Fruit fly (Drosophila melanogaster) whole organism, embryonic: ENCODE measurements around the gene CG32373.

ENCODE experiments used
- Ada2b ChIP-seq: fragments of 200-800 bp; sonication (Bioruptor generic); IDR thresholded peaks from 2 replicates; pipeline ENCODE4 v1.3.6; 2022; ENCODE audit warnings: missing biosample characterization, missing genetic modification characterization
- B-H1 ChIP-seq: fragments of 200-800 bp; sonication (Bioruptor generic); IDR thresholded peaks from 3 replicates; pipeline ENCODE4 v1.3.6; 2022; ENCODE audit warnings: missing biosample characterization, missing genetic modification characterization
- CG10431 ChIP-seq: fragments of 200-800 bp; sonication (Bioruptor generic); optimal IDR thresholded peaks from 3 replicates; lab custom pipeline; 2018; ENCODE audit warnings: missing biosample characterization, mild to moderate bottlenecking, missing genetic modification characterization
- CG10979 ChIP-seq: fragments of 200-800 bp; sonication (Bioruptor generic); optimal IDR thresholded peaks from 2 replicates; lab custom pipeline; 2018; ENCODE audit warnings: missing biosample characterization, mild to moderate bottlenecking, missing genetic modification characterization, moderate library complexity
- CG11695 ChIP-seq: fragments of 200-800 bp; sonication (Bioruptor generic); IDR thresholded peaks from 3 replicates; pipeline ENCODE4 v1.3.6; 2022; ENCODE audit warnings: missing biosample characterization, missing genetic modification characterization
- CG13624 ChIP-seq: fragments of 200-800 bp; sonication (Bioruptor generic); optimal IDR thresholded peaks from 2 replicates; lab custom pipeline; 2016; ENCODE audit warnings: missing biosample characterization, missing genetic modification characterization
- CG15269 ChIP-seq: fragments of 200-800 bp; sonication (Bioruptor generic); optimal IDR thresholded peaks from 2 replicates; lab custom pipeline; 2018; ENCODE audit warnings: missing biosample characterization, mild to moderate bottlenecking, missing genetic modification characterization, moderate library complexity
- CG17361 ChIP-seq: fragments of 200-800 bp; sonication (Bioruptor generic); IDR thresholded peaks from 3 replicates; pipeline ENCODE4 v1.3.6; 2022; ENCODE audit warnings: missing biosample characterization, missing genetic modification characterization
- CG1832 ChIP-seq: fragments of 200-800 bp; sonication (Bioruptor generic); optimal IDR thresholded peaks from 2 replicates; lab custom pipeline; 2017; ENCODE audit warnings: missing biosample characterization, mild to moderate bottlenecking, missing genetic modification characterization, inconsistent platforms
- CG18619 ChIP-seq: fragments of 200-800 bp; sonication (Bioruptor generic); optimal IDR thresholded peaks from 3 replicates; lab custom pipeline; 2017; ENCODE audit warnings: missing biosample characterization, mild to moderate bottlenecking, missing genetic modification characterization
- CG2712 ChIP-seq: fragments of 200-800 bp; optimal IDR thresholded peaks from 3 replicates; lab custom pipeline; 2019; ENCODE audit warnings: missing biosample characterization, mild to moderate bottlenecking, missing genetic modification characterization, moderate library complexity
- CG6813 ChIP-seq: fragments of 200-800 bp; sonication (Bioruptor generic); optimal IDR thresholded peaks from 2 replicates; lab custom pipeline; 2017; ENCODE audit warnings: missing biosample characterization, missing genetic modification characterization, mild to moderate bottlenecking, moderate library complexity, missing genetic modification reagents
- CG7372 ChIP-seq: fragments of 200-800 bp; sonication (Bioruptor generic); IDR thresholded peaks from 2 replicates; pipeline ENCODE4 v1.3.6; 2022; ENCODE audit warnings: missing biosample characterization, missing genetic modification characterization
- CG7786 ChIP-seq: fragments of 200-800 bp; sonication (Bioruptor generic); optimal IDR thresholded peaks from 2 replicates; lab custom pipeline; 2016; ENCODE audit warnings: missing biosample characterization, missing genetic modification characterization
- CG9609 ChIP-seq: fragments of 200-800 bp; sonication (Bioruptor generic); optimal IDR thresholded peaks from 3 replicates; lab custom pipeline; 2016; ENCODE audit warnings: missing biosample characterization, missing genetic modification characterization
- CkIIα-i1 ChIP-seq: fragments of 200-800 bp; sonication (Bioruptor generic); IDR thresholded peaks from 2 replicates; pipeline ENCODE4 v1.3.6; 2022; ENCODE audit warnings: missing biosample characterization, missing genetic modification characterization
- Deaf1 ChIP-seq: fragments of 200-800 bp; optimal IDR thresholded peaks from 3 replicates; lab custom pipeline; 2019; ENCODE audit warnings: missing biosample characterization, mild to moderate bottlenecking, missing genetic modification characterization, moderate library complexity
- Dip2 ChIP-seq: fragments of 200-800 bp; sonication (Bioruptor generic); IDR thresholded peaks from 2 replicates; pipeline ENCODE4 v1.3.6; 2022; ENCODE audit warnings: missing biosample characterization, missing genetic modification characterization
- ERR ChIP-seq: fragments of 200-800 bp; sonication (Bioruptor generic); optimal IDR thresholded peaks from 2 replicates; lab custom pipeline; 2016; ENCODE audit warnings: missing biosample characterization, missing genetic modification characterization
- Fer1 ChIP-seq: fragments of 200-800 bp; sonication (Bioruptor generic); optimal IDR thresholded peaks from 2 replicates; lab custom pipeline; 2017; ENCODE audit warnings: missing biosample characterization, mild to moderate bottlenecking, missing genetic modification characterization
- Hey ChIP-seq: fragments of 200-800 bp; sonication (Bioruptor generic); optimal IDR thresholded peaks from 3 replicates; lab custom pipeline; 2018; ENCODE audit warnings: missing biosample characterization, mild to moderate bottlenecking, missing genetic modification characterization
- Kr ChIP-seq: fragments of 200-800 bp; sonication (Bioruptor generic); optimal IDR thresholded peaks from 2 replicates; lab custom pipeline; 2017; ENCODE audit warnings: missing biosample characterization, mild to moderate bottlenecking, missing genetic modification characterization
- Lim3 ChIP-seq: fragments of 200-800 bp; sonication (Bioruptor generic); IDR thresholded peaks from 2 replicates; pipeline ENCODE4 v1.3.6; 2022; ENCODE audit warnings: missing biosample characterization, missing genetic modification characterization
- Med ChIP-seq: fragments of 200-800 bp; sonication (Bioruptor generic); peaks from one replicate; lab custom pipeline; 2016; ENCODE audit warnings: missing biosample characterization, missing genetic modification characterization, mild to moderate bottlenecking, inconsistent platforms, moderate library complexity
- Nf-YA ChIP-seq: fragments of 200-800 bp; sonication (Bioruptor generic); IDR thresholded peaks from 2 replicates; pipeline ENCODE4 v1.3.6; 2022; ENCODE audit warnings: missing biosample characterization, missing genetic modification characterization
- NfI ChIP-seq: fragments of 200-800 bp; sonication (Bioruptor generic); optimal IDR thresholded peaks from 3 replicates; lab custom pipeline; 2018; ENCODE audit warnings: missing biosample characterization, mild to moderate bottlenecking, missing genetic modification characterization, moderate library complexity
- Opbp ChIP-seq: fragments of 200-800 bp; sonication (Bioruptor generic); IDR thresholded peaks from 3 replicates; pipeline ENCODE4 v1.3.6; 2022; ENCODE audit warnings: missing biosample characterization, missing genetic modification characterization; ENCODE audit not compliant: partially characterized antibody
- ap ChIP-seq: fragments of 200-800 bp; sonication (Bioruptor generic); IDR thresholded peaks from 2 replicates; pipeline ENCODE4 v1.3.6; 2022; ENCODE audit warnings: missing biosample characterization, missing genetic modification characterization
- az2 ChIP-seq: fragments of 200-800 bp; sonication (Bioruptor generic); optimal IDR thresholded peaks from 3 replicates; lab custom pipeline; 2016; ENCODE audit warnings: missing biosample characterization, missing genetic modification characterization
- bbx ChIP-seq: fragments of 200-800 bp; sonication (Bioruptor generic); IDR thresholded peaks from 2 replicates; pipeline ENCODE4 v1.3.6; 2022; ENCODE audit warnings: missing biosample characterization, missing genetic modification characterization; ENCODE audit not compliant: partially characterized antibody
- bsh ChIP-seq, 2 experiments: fragments of 200-800 bp; sonication (Bioruptor generic); optimal IDR thresholded peaks; 2 replicates each; lab custom pipeline; 2017 to 2018; ENCODE audit warnings: mild to moderate bottlenecking in 2 of 2, missing biosample characterization in 2 of 2, missing genetic modification characterization in 2 of 2, moderate library complexity in 1 of 2
- cas ChIP-seq: fragments of 200-800 bp; sonication (Bioruptor generic); IDR thresholded peaks from 2 replicates; pipeline ENCODE4 v1.3.6; 2022; ENCODE audit warnings: missing biosample characterization, missing genetic modification characterization
- crol ChIP-seq: fragments of 200-800 bp; sonication (Bioruptor generic); IDR thresholded peaks from 2 replicates; pipeline ENCODE4 v1.3.6; 2022; ENCODE audit warnings: missing biosample characterization, missing genetic modification characterization
- cwo ChIP-seq: fragments of 200-800 bp; sonication (Bioruptor generic); optimal IDR thresholded peaks from 3 replicates; lab custom pipeline; 2017; ENCODE audit warnings: missing biosample characterization, missing genetic modification characterization, mild to moderate bottlenecking, moderate library complexity, missing genetic modification reagents
- ems ChIP-seq: fragments of 200-800 bp; sonication (Bioruptor generic); optimal IDR thresholded peaks from 3 replicates; lab custom pipeline; 2016; ENCODE audit warnings: missing biosample characterization, missing genetic modification characterization
- fd96Cb ChIP-seq: fragments of 200-800 bp; sonication (Bioruptor generic); optimal IDR thresholded peaks from 2 replicates; lab custom pipeline; 2018; ENCODE audit warnings: missing biosample characterization, mild to moderate bottlenecking, missing genetic modification characterization, moderate library complexity
- fu2 ChIP-seq: fragments of 200-800 bp; sonication (Bioruptor generic); optimal IDR thresholded peaks from 2 replicates; lab custom pipeline; 2016; ENCODE audit warnings: missing biosample characterization, missing genetic modification characterization
- lov ChIP-seq, 2 experiments: fragments of 200-800 bp in 1 of 2; fragments of >200 bp in 1 of 2; sonication (Bioruptor generic) in 1 of 2; IDR thresholded peaks in 1 of 2; optimal IDR thresholded peaks in 1 of 2; 2 replicates in 1 of 2; 3 replicates in 1 of 2; pipeline versions ENCODE4 v1.3.6 to Lab custom; 2017 to 2022; ENCODE audit warnings: missing biosample characterization in 1 of 2, missing genetic modification characterization in 1 of 2
- nau ChIP-seq: fragments of 200-800 bp; sonication (Bioruptor generic); optimal IDR thresholded peaks from 3 replicates; lab custom pipeline; 2017; ENCODE audit warnings: missing biosample characterization, mild to moderate bottlenecking, missing genetic modification characterization, missing genetic modification reagents
- org-1 ChIP-seq: fragments of 200-800 bp; sonication (Bioruptor generic); optimal IDR thresholded peaks from 2 replicates; lab custom pipeline; 2017; ENCODE audit warnings: missing biosample characterization, missing genetic modification characterization
- run ChIP-seq: fragments of 200-800 bp; sonication (Bioruptor generic); optimal IDR thresholded peaks from 3 replicates; lab custom pipeline; 2018; ENCODE audit warnings: missing biosample characterization, mild to moderate bottlenecking, missing genetic modification characterization
- shn ChIP-seq: fragments of 200-800 bp; sonication (Bioruptor generic); optimal IDR thresholded peaks from 3 replicates; lab custom pipeline; 2016; ENCODE audit warnings: missing biosample characterization, missing genetic modification characterization
- so ChIP-seq: fragments of 200-800 bp; sonication (Bioruptor generic); IDR thresholded peaks from 3 replicates; pipeline ENCODE4 v1.3.6; 2022; ENCODE audit warnings: missing biosample characterization, missing genetic modification characterization
- trh ChIP-seq: fragments of 200-800 bp; sonication (Bioruptor generic); optimal IDR thresholded peaks from 2 replicates; lab custom pipeline; 2016; ENCODE audit warnings: missing biosample characterization, missing genetic modification characterization
- wdn ChIP-seq: fragments of 200-800 bp; sonication (Bioruptor generic); IDR thresholded peaks from 2 replicates; pipeline ENCODE4 v1.3.6; 2022; ENCODE audit warnings: missing biosample characterization, missing genetic modification characterization
- zen ChIP-seq: fragments of 200-800 bp; sonication (Bioruptor generic); optimal IDR thresholded peaks from 3 replicates; lab custom pipeline; 2018; ENCODE audit warnings: missing biosample characterization, mild to moderate bottlenecking, missing genetic modification characterization, moderate library complexity

CG32373 gene

DNA sequence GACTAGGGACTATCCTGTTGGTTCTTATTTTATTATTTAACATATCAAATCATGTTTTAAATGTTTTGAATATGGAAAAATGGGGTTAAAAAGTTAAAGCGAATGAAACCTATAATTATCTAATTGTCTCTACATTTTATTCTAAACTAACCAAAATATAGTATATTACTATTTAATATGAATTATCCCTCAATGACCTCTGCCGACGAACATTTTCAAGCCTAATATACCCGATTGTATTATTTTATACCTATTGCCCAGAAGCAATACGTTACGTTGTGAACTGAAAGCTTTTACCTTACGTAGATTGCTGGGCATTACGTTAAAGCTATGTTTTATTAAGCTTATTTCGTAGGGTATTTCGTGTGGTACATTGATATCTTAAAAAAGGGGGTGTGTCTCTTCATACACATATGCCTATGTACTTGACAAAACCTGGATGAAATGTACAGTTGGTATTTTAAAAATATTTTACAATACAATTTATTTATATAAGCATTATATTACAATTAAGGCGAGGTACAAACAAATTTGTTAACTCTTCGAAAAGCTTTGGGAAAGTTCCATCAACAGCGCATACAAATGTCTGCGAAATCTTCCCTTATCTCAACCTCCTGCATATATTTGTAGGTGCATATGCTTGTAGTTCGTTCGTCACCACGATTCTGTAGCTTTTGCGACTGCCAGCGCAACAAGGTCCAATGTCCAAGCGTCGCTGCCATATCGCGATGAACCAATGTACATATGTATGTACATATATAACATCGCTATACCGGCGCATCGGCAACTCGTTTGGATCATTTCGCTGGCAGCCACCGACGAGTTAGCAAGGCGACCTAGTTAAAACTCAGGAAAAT lies 68.4 kb downstream of the CG32373 start, which contains the start of gene Mcad (continued):
- TF ChIP-seq CG18619 (GFP tag; lab: Kevin White, UChicago) (peak; percentile 84), fd96Cb (peak; percentile 96), CG6813 (GFP tag; lab: Kevin White, UChicago) (peak; percentile 80), CG15269 (peak; percentile 88), fu2 (GFP tag; lab: Kevin White, UChicago) (peak; percentile 25), crol (GFP tag; lab: Robert Waterston, UW) (peak; percentile 42), NfI (GFP tag; lab: Kevin White, UChicago) (peak; percentile 84), CG11695 (GFP tag; lab: Robert Waterston, UW) (peak; percentile 81), Deaf1 (tag; lab: Kevin White, UChicago) (peak; percentile 32), CG17361 (peak; percentile 95), CG1832 (GFP tag; lab: Kevin White, UChicago) (no peak), ap (peak; percentile 82), Hey (no peak), CG7786 (peak; percentile 23), bsh (GFP tag; optimal IDR thresholded peaks at IDR 0.05; lab: Kevin White, UChicago) (peak; percentile 70 to 91), B-H1 (GFP tag; lab: Robert Waterston, UW) (peak; percentile 82), Med (GFP tag; lab: Kevin White, UChicago) (peak; percentile 93), CG7372 (GFP tag; lab: Robert Waterston, UW) (peak; percentile 89), nau (peak; percentile 89), CkIIα-i1 (GFP tag; lab: Robert Waterston, UW) (peak; percentile 65), Fer1 (GFP tag; lab: Kevin White, UChicago) (peak; percentile 97), CG2712 (peak; percentile 86), run (peak; percentile 67), ERR (GFP tag; lab: Kevin White, UChicago) (peak; percentile 38), az2 (peak; percentile 85), Kr (GFP tag; lab: Kevin White, UChicago) (no peak), Opbp (no peak), cas (GFP tag; lab: Robert Waterston, UW) (peak; percentile 85), lov (optimal IDR thresholded peaks at IDR 0.05; lab: Kevin White, UChicago) (no peak), lov (GFP tag; IDR thresholded peaks at IDR 0.05; lab: Robert Waterston, UW) (peak; percentile 70; the same call in 1 of the 3 replicates), CG9609 (GFP tag; lab: Kevin White, UChicago) (no peak), so (GFP tag; lab: Robert Waterston, UW) (peak; percentile 90; the same call in 2 of the 3 replicates), CG10979 (tag; lab: Kevin White, UChicago) (peak; percentile 95), trh (GFP tag; lab: Kevin White, UChicago) (peak; percentile 45), org-1 (GFP tag; lab: Kevin White, UChicago) (peak; percentile 81), Dip2 (GFP tag; lab: Robert Waterston, UW) (peak; percentile 52), wdn (GFP tag; lab: Robert Waterston, UW) (peak; percentile 68), CG10431 (GFP tag; lab: Kevin White, UChicago) (no peak), CG13624 (GFP tag; lab: Kevin White, UChicago) (peak; percentile 86), zen (tag; lab: Kevin White, UChicago) (peak; percentile 92), cwo (GFP tag; lab: Kevin White, UChicago) (peak; percentile 94), Lim3 (GFP tag; lab: Robert Waterston, UW) (peak; percentile 77), Ada2b (GFP tag; lab: Robert Waterston, UW) (peak; percentile 95), ems (GFP tag; lab: Kevin White, UChicago) (peak; percentile 71), bbx (GFP tag; lab: Robert Waterston, UW) (no peak), shn (no peak), Nf-YA (peak; percentile 87)
